Worm (Caenorhabditis elegans) whole organism, L3 larva: Measurements from ENCODE around the gene F59F5.7.
A peak's percentile ranks its signal among the peaks of the same experiment; 100 is the strongest.

Experiments
- R02D3.7 ChIP-seq: fragments of 150-350 bp; optimal IDR thresholded peaks from 2 replicates; lab custom pipeline; 2014; ENCODE audit warnings: missing biosample characterization, missing genetic modification characterization
- ama-1 ChIP-seq: fragments of 150-350 bp; optimal IDR thresholded peaks from 2 replicates; lab custom pipeline; 2018
- daf-12 ChIP-seq: fragments of 150-350 bp; optimal IDR thresholded peaks from 2 replicates; lab custom pipeline; 2014; ENCODE audit warnings: missing biosample characterization, missing genetic modification reagents, missing genetic modification characterization
- elt-2 ChIP-seq: sonication (generic microtip); optimal IDR thresholded peaks from 2 replicates; lab custom pipeline; 2016; ENCODE audit warnings: missing genetic modification reagents, mild to moderate bottlenecking, missing genetic modification characterization, missing compliant biosample characterization
- hmg-11 ChIP-seq: sonication (generic microtip); optimal IDR thresholded peaks from 2 replicates; lab custom pipeline; 2016; ENCODE audit warnings: missing genetic modification characterization, missing compliant biosample characterization
- lin-39 ChIP-seq: fragments of 150-350 bp; optimal IDR thresholded peaks from 2 replicates; lab custom pipeline; 2018; ENCODE audit warnings: missing biosample characterization, missing genetic modification reagents, missing genetic modification characterization
- mdl-1 ChIP-seq: fragments of 150-350 bp; optimal IDR thresholded peaks from 2 replicates; lab custom pipeline; 2014; ENCODE audit warnings: missing biosample characterization, missing genetic modification characterization
- nhr-11 ChIP-seq: fragments of 150-350 bp; optimal IDR thresholded peaks from 2 replicates; lab custom pipeline; 2014; ENCODE audit warnings: missing biosample characterization, missing genetic modification characterization
- nhr-28 ChIP-seq: fragments of 150-350 bp; optimal IDR thresholded peaks from 2 replicates; lab custom pipeline; 2014; ENCODE audit warnings: missing biosample characterization, missing genetic modification characterization
- pha-4 ChIP-seq: fragments of 150-350 bp; optimal IDR thresholded peaks from 2 replicates; lab custom pipeline; 2014; ENCODE audit warnings: missing biosample characterization, missing genetic modification reagents, missing genetic modification characterization
- pqm-1 ChIP-seq: fragments of 150-350 bp; optimal IDR thresholded peaks from 2 replicates; lab custom pipeline; 2017; ENCODE audit warnings: missing biosample characterization, missing genetic modification characterization, inconsistent platforms
- skn-1 ChIP-seq: fragments of 150-350 bp; optimal IDR thresholded peaks from 2 replicates; lab custom pipeline; 2014; ENCODE audit warnings: missing biosample characterization, missing genetic modification characterization
- unc-62 ChIP-seq: fragments of 150-350 bp; sonication (generic microtip); optimal IDR thresholded peaks from 4 replicates; lab custom pipeline; 2014; ENCODE audit warnings: missing biosample characterization, missing genetic modification reagents, missing genetic modification characterization

ce11 chrX:10555189-10555964 lies 3.9 kb upstream of the F59F5.7 start, which contains the start of gene syd-2:
- TF ChIP-seq mdl-1 (tag; lab: Kevin White, UChicago) (no peak), pha-4 (tag; lab: Kevin White, UChicago) (peak; percentile 68), pqm-1 (tag; lab: Kevin White, UChicago) (peak; percentile 2), daf-12 (tag; lab: Kevin White, UChicago) (no peak), ama-1 (no peak), hmg-11 (tag; lab: Kevin White, UChicago) (peak; percentile 95), elt-2 (peak; percentile 34), unc-62 (GFP tag; lab: Kevin White, UChicago) (peak; percentile 79), nhr-11 (tag; lab: Kevin White, UChicago) (peak; percentile 47), skn-1 (tag; lab: Kevin White, UChicago) (peak; percentile 6), lin-39 (tag; lab: Kevin White, UChicago) (peak; percentile 95), R02D3.7 (tag; lab: Kevin White, UChicago) (peak; percentile 19), nhr-28 (tag; lab: Kevin White, UChicago) (no peak)
